Worm (Caenorhabditis elegans): ENCODE results near the gene F44B9.9.

DNA sequence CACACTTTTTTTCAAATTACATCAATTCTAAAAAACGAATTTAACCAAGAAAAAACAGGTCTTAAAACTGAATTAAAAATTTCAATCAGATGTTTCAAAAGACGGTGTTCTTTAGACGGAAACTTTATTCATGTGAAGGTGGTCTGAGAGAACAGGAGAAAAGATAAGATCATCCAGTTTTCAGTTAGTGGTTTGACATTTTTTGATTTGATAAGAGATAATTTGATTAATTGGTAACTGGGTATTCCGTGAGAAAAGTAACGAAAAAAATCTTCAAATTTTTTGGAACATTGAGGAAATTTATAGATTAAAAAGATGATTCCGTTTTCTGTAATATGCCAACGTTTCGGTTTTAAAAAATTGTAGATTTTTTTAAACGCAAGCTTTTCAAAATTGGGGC is 5.6 kb upstream of the F44B9.9 start:
- TF ChIP-seq ztf-29 (GFP tag; IDR thresholded peaks at IDR 0.05) (no peak), flt-1 (GFP tag; IDR thresholded peaks at IDR 0.05) (no peak), med-1 (GFP tag; optimal IDR thresholded peaks at IDR 0.05; ENCODE audit: insufficient read depth) (no peak), ref-1 (GFP tag; conservative IDR thresholded peaks at IDR 0.05) (no peak), tab-1 (GFP tag; IDR thresholded peaks at IDR 0.05) (no peak), ztf-23 (GFP tag; IDR thresholded peaks at IDR 0.05) (no peak)

All from whole organism, midembryonic.